Fruit fly (Drosophila melanogaster): ENCODE results near the gene CG9072.

CG9072 gene

DNA sequence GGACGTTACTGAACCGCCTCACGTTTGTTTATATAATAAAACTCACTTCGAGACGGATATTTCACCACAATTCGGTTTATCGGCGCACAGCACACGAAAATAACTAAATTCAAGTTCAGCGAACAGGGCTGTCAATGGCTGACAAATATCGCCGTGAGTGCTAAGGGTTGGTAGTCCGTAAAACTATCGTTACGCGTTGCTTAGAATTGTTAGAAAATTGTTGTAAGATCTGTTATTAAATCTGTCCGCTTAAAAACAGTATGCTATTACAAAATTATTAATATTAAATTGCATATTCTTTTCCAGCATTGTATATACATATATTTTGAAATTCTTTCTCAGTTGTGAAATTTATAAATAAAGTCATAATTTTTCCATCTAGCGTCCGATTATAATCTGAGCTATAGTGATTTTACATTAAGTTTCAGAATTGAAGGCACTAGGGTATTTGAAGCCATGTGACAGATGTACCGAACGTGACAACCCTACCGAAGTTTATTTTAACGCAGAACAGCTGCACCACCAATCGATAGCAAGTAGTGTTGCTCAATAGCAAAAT is 11.2 kb downstream of the CG9072 start, which contains the start of gene Cox17 (continued):
- TF ChIP-seq Blimp-1 (GFP tag; optimal IDR thresholded peaks at IDR 0.05) (peak; percentile 73), inv (GFP tag; IDR thresholded peaks at IDR 0.05; ENCODE audit: partially characterized antibody) (peak; percentile 75), Myb (GFP tag; optimal IDR thresholded peaks at IDR 0.05) (peak; percentile 34), D (optimal IDR thresholded peaks at IDR 0.05) (no peak), D (GFP tag; optimal IDR thresholded peaks at IDR 0.05) (peak; percentile 73), Jarid2 (GFP tag; optimal IDR thresholded peaks at IDR 0.05) (peak; percentile 3), CG11398 (GFP tag; optimal IDR thresholded peaks at IDR 0.05) (no peak), CG10959 (GFP tag; IDR thresholded peaks at IDR 0.05) (0 out of 2 replicates have a peak, but pooled peaks have one; percentile 38), Hsf (GFP tag; optimal IDR thresholded peaks at IDR 0.05) (peak; percentile 84), Dll (GFP tag; IDR thresholded peaks at IDR 0.05; ENCODE audit: partially characterized antibody) (peak; percentile 84), CG34422 (GFP tag; IDR thresholded peaks at IDR 0.05) (peak; percentile 49; the same call in 2 of the 3 replicates), CG1792 (GFP tag; optimal IDR thresholded peaks at IDR 0.05) (peak; percentile 0), CG7928 (GFP tag; optimal IDR thresholded peaks at IDR 0.05) (peak; percentile 62), tgo (GFP tag; IDR thresholded peaks at IDR 0.05) (peak; percentile 65), fd96Cb (tag; optimal IDR thresholded peaks at IDR 0.05) (peak; percentile 79), mam (GFP tag; optimal IDR thresholded peaks at IDR 0.05) (peak; percentile 78), HHEX (GFP tag; optimal IDR thresholded peaks at IDR 0.05) (peak; percentile 61), CG14860 (GFP tag; IDR thresholded peaks at IDR 0.05; ENCODE audit: partially characterized antibody) (peak; percentile 52; the same call in 2 of the 3 replicates), CG7963 (GFP tag; IDR thresholded peaks at IDR 0.05; ENCODE audit: partially characterized antibody) (peak; percentile 47; the same call in 1 of the 3 replicates), so (GFP tag; IDR thresholded peaks at IDR 0.05) (peak; percentile 32; the same call in 1 of the 3 replicates), pnt (GFP tag; optimal IDR thresholded peaks at IDR 0.05) (peak; percentile 64), klu (GFP tag; IDR thresholded peaks at IDR 0.05) (peak; percentile 47), CG33213 (GFP tag; optimal IDR thresholded peaks at IDR 0.05) (peak; percentile 16), onecut (GFP tag; IDR thresholded peaks at IDR 0.05) (peak; percentile 86), CG4424 (GFP tag; optimal IDR thresholded peaks at IDR 0.05) (peak; percentile 82), bab2 (GFP tag; optimal IDR thresholded peaks at IDR 0.05) (peak; percentile 61), CG2129 (GFP tag; IDR thresholded peaks at IDR 0.05; ENCODE audit: partially characterized antibody) (no peak; the same call in 1 of the 2 replicates), CG18476 (GFP tag; optimal IDR thresholded peaks at IDR 0.05) (peak; percentile 85), CG10209 (GFP tag; optimal IDR thresholded peaks at IDR 0.05) (peak; percentile 86), Sry-δ (GFP tag; optimal IDR thresholded peaks at IDR 0.05) (peak; percentile 72), Lim3 (GFP tag; IDR thresholded peaks at IDR 0.05) (no peak), CG18599 (GFP tag; optimal IDR thresholded peaks at IDR 0.05) (peak; percentile 83), sr (GFP tag; IDR thresholded peaks at IDR 0.05) (no peak), sima (GFP tag; optimal IDR thresholded peaks at IDR 0.05) (no peak), CrebB (tag; optimal IDR thresholded peaks at IDR 0.05) (peak; percentile 22), Bgb (GFP tag; IDR thresholded peaks at IDR 0.05; ENCODE audit: partially characterized antibody) (peak; percentile 70), Lhr (GFP tag; optimal IDR thresholded peaks at IDR 0.05) (peak; percentile 47), pfk (GFP tag; optimal IDR thresholded peaks at IDR 0.05) (no peak), cwo (GFP tag; optimal IDR thresholded peaks at IDR 0.05) (peak; percentile 70), wek (GFP tag; optimal IDR thresholded peaks at IDR 0.05) (no peak), Sin3A (optimal IDR thresholded peaks at IDR 0.05) (peak; percentile 57), Aef1 (GFP tag; IDR thresholded peaks at IDR 0.05) (peak; percentile 69), NC2β (GFP tag; optimal IDR thresholded peaks at IDR 0.05) (peak; percentile 43), NC2α (GFP tag; optimal IDR thresholded peaks at IDR 0.05) (no peak), sd (tag; optimal IDR thresholded peaks at IDR 0.05) (peak; percentile 63), shn (GFP tag; optimal IDR thresholded peaks at IDR 0.05) (peak; percentile 62), Hey (tag; optimal IDR thresholded peaks at IDR 0.05) (peak; percentile 36), CG11723 (GFP tag; optimal IDR thresholded peaks at IDR 0.05) (peak; percentile 70), ap (GFP tag; IDR thresholded peaks at IDR 0.05) (no peak), bcd (GFP tag; optimal IDR thresholded peaks at IDR 0.05) (peak; percentile 84)

Measured in whole organism, embryonic.